Worm (Caenorhabditis elegans) whole organism, early embryonic: ENCODE measurements around the gene Y38H6C.13.

Experiments used
- ceh-13 ChIP-seq: fragments of 200-800 bp; sonication (Bioruptor generic); optimal IDR thresholded peaks from 2 replicates; lab custom pipeline; 2018; ENCODE audit warnings: mild to moderate bottlenecking, missing genetic modification characterization, missing compliant biosample characterization
- sea-1 ChIP-seq: fragments of 200-800 bp; sonication (Bioruptor generic); conservative IDR thresholded peaks from 2 replicates; pipeline ENCODE4 v1.3.6; 2022; ENCODE audit warnings: missing genetic modification characterization, missing compliant biosample characterization
- tbx-37 ChIP-seq: fragments of 200-800 bp; sonication (Bioruptor generic); conservative IDR thresholded peaks from 2 replicates; pipeline ENCODE4 v1.3.6; 2022; ENCODE audit warnings: missing genetic modification reagents, missing genetic modification characterization, missing compliant biosample characterization

DNA sequence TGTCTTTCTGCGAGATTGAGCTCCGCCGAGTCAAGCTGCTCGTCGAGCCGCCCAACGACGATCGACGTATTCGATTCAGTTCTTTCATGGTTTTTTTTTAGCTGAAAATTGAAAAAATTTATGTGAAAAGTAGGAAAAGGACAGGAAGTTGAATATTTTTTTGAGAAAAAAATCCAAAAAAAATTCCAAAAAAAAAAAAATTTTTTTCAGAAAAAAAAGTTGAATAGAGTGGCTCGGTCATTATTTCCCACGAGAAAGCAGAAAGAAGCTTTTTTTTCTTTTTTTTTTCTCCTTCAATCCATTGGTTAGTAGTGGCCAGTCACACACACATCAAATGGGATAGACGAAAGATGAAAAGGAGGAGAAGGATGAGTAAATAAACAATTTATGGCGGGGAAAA, 42.3 kb upstream of the Y38H6C.13 start, which contains the start of gene dhcr-7:
- TF ChIP-seq ceh-13 (GFP tag; lab: Kevin White, UChicago) (no peak), sea-1 (GFP tag; lab: Robert Waterston, UW) (no peak), tbx-37 (GFP tag; lab: Robert Waterston, UW) (no peak)
